Worm (Caenorhabditis elegans) whole organism, young adult: Measurements from ENCODE around the gene ifas-3.

ENCODE experiments used
- B0019.2 ChIP-seq: fragments of 200-800 bp; sonication (Bioruptor generic); conservative IDR thresholded peaks from 2 replicates; pipeline ENCODE4 v1.3.6; 2022; ENCODE audit warnings: missing genetic modification reagents, missing genetic modification characterization, missing compliant biosample characterization
- B0336.3 ChIP-seq: fragments of 200-800 bp; sonication (Bioruptor generic); IDR thresholded peaks from 2 replicates; pipeline ENCODE4 v1.3.6; 2022; ENCODE audit warnings: missing genetic modification characterization, missing compliant biosample characterization
- D2030.7 ChIP-seq: fragments of 200-800 bp; sonication (Bioruptor generic); IDR thresholded peaks from 2 replicates; pipeline ENCODE4 v1.3.6; 2022; ENCODE audit warnings: missing genetic modification reagents, missing genetic modification characterization, missing compliant biosample characterization
- F22D6.2 ChIP-seq: sonication (generic microtip); optimal IDR thresholded peaks from 2 replicates; lab custom pipeline; 2016; ENCODE audit warnings: mild to moderate bottlenecking, missing genetic modification characterization, missing compliant biosample characterization
- F23B12.7 ChIP-seq: sonication (generic microtip); optimal IDR thresholded peaks from 2 replicates; lab custom pipeline; 2017; ENCODE audit warnings: missing genetic modification characterization, mild to moderate bottlenecking, missing compliant biosample characterization, antibody characterized with exemption, moderate library complexity; ENCODE audit not compliant: insufficient read depth
- F33H1.4 ChIP-seq: fragments of 200-800 bp; sonication (Bioruptor generic); IDR thresholded peaks from 2 replicates; pipeline ENCODE4 v1.3.6; 2022; ENCODE audit warnings: missing genetic modification reagents, missing genetic modification characterization, missing compliant biosample characterization
- F52B5.7 ChIP-seq: sonication (generic microtip); optimal IDR thresholded peaks from 2 replicates; lab custom pipeline; 2016; ENCODE audit warnings: mild to moderate bottlenecking, missing genetic modification characterization, missing compliant biosample characterization
- K11D2.4 ChIP-seq: fragments of 200-800 bp; sonication (Bioruptor generic); IDR thresholded peaks from 2 replicates; pipeline ENCODE4 v1.3.6; 2022; ENCODE audit warnings: missing genetic modification reagents, missing genetic modification characterization, missing compliant biosample characterization
- T07F8.4 ChIP-seq: sonication (generic microtip); optimal IDR thresholded peaks from 2 replicates; lab custom pipeline; 2016; ENCODE audit warnings: mild to moderate bottlenecking, missing genetic modification characterization, moderate library complexity, missing compliant biosample characterization
- T26A5.8 ChIP-seq: sonication (generic microtip); optimal IDR thresholded peaks from 2 replicates; lab custom pipeline; 2016; ENCODE audit warnings: missing genetic modification characterization, missing compliant biosample characterization
- Y53G8AR.9 ChIP-seq: fragments of 200-800 bp; sonication (Bioruptor generic); conservative IDR thresholded peaks from 2 replicates; pipeline ENCODE4 v1.3.6; 2022; ENCODE audit warnings: missing genetic modification reagents, missing genetic modification characterization, missing compliant biosample characterization
- Y67H2A.10 ChIP-seq: fragments of 200-800 bp; sonication (Bioruptor generic); conservative IDR thresholded peaks from 2 replicates; pipeline ENCODE4 v1.3.6; 2022; ENCODE audit warnings: missing genetic modification reagents, missing genetic modification characterization, missing compliant biosample characterization
- Y95B8A.8 ChIP-seq: fragments of 200-800 bp; sonication (Bioruptor generic); IDR thresholded peaks from 2 replicates; pipeline ENCODE4 v1.3.6; 2022; ENCODE audit warnings: missing genetic modification reagents, missing genetic modification characterization, missing compliant biosample characterization
- ZK185.1 ChIP-seq: sonication (generic microtip); optimal IDR thresholded peaks from 2 replicates; lab custom pipeline; 2016; ENCODE audit warnings: mild to moderate bottlenecking, missing genetic modification characterization, missing compliant biosample characterization; ENCODE audit not compliant: poor library complexity, severe bottlenecking
- aptf-2 ChIP-seq: fragments of 200-800 bp; sonication (Bioruptor generic); conservative IDR thresholded peaks from 2 replicates; pipeline ENCODE4 v1.3.6; 2022; ENCODE audit warnings: missing genetic modification reagents, missing genetic modification characterization, missing compliant biosample characterization
- aptf-3 ChIP-seq: fragments of 200-800 bp; sonication (Bioruptor generic); IDR thresholded peaks from 2 replicates; pipeline ENCODE4 v1.3.6; 2022; ENCODE audit warnings: missing genetic modification characterization, missing compliant biosample characterization
- athp-1 ChIP-seq: sonication (generic microtip); optimal IDR thresholded peaks from 2 replicates; lab custom pipeline; 2017; ENCODE audit warnings: mild to moderate bottlenecking, missing genetic modification characterization, missing compliant biosample characterization
- ceh-58 ChIP-seq: fragments of 200-800 bp; sonication (Bioruptor generic); IDR thresholded peaks from 2 replicates; pipeline ENCODE4 v1.3.6; 2022; ENCODE audit warnings: missing genetic modification characterization, missing compliant biosample characterization
- ceh-79 ChIP-seq: sonication (generic microtip); optimal IDR thresholded peaks from 2 replicates; lab custom pipeline; 2017; ENCODE audit warnings: mild to moderate bottlenecking, missing genetic modification characterization, missing compliant biosample characterization
- dox-1 ChIP-seq: fragments of 200-800 bp; sonication (Bioruptor generic); IDR thresholded peaks from 2 replicates; pipeline ENCODE4 v1.3.6; 2022; ENCODE audit warnings: missing genetic modification reagents, missing genetic modification characterization, missing compliant biosample characterization
- egl-44 ChIP-seq: fragments of 200-800 bp; sonication (Bioruptor generic); IDR thresholded peaks from 2 replicates; pipeline ENCODE4 v1.3.6; 2022; ENCODE audit warnings: missing genetic modification reagents, missing genetic modification characterization, missing compliant biosample characterization
- ets-4 ChIP-seq: fragments of 200-800 bp; sonication (Bioruptor generic); optimal IDR thresholded peaks from 2 replicates; lab custom pipeline; 2018; ENCODE audit warnings: mild to moderate bottlenecking, missing genetic modification characterization, missing compliant biosample characterization
- fkh-3 ChIP-seq: sonication (generic microtip); optimal IDR thresholded peaks from 2 replicates; lab custom pipeline; 2016; ENCODE audit warnings: mild to moderate bottlenecking, missing genetic modification characterization, missing compliant biosample characterization
- hlh-12 ChIP-seq: sonication (generic microtip); optimal IDR thresholded peaks from 2 replicates; lab custom pipeline; 2016; ENCODE audit warnings: missing genetic modification characterization, missing compliant biosample characterization
- hmg-1.2 ChIP-seq: fragments of 200-800 bp; sonication (Bioruptor generic); IDR thresholded peaks from 2 replicates; pipeline ENCODE4 v1.3.6; 2022; ENCODE audit warnings: missing genetic modification reagents, missing genetic modification characterization, missing compliant biosample characterization
- hmg-20 ChIP-seq: fragments of 200-800 bp; sonication (Bioruptor generic); IDR thresholded peaks from 2 replicates; pipeline ENCODE4 v1.3.6; 2022; ENCODE audit warnings: missing genetic modification reagents, missing genetic modification characterization, missing compliant biosample characterization
- lin-26 ChIP-seq: fragments of 200-800 bp; sonication (Bioruptor generic); IDR thresholded peaks from 2 replicates; pipeline ENCODE4 v1.3.6; 2022; ENCODE audit warnings: missing genetic modification reagents, missing genetic modification characterization, missing compliant biosample characterization
- lin-35 ChIP-seq, 3 experiments: fragments of 150-350 bp in 2 of 3; sonication (generic microtip) in 1 of 3; optimal IDR thresholded peaks; 2 replicates each; lab custom pipeline; 2014 to 2018; ENCODE audit warnings: missing biosample characterization in 3 of 3, missing genetic modification characterization in 3 of 3, missing genetic modification reagents in 3 of 3
- lin-54 ChIP-seq: fragments of 200-800 bp; sonication (Bioruptor generic); optimal IDR thresholded peaks from 2 replicates; lab custom pipeline; 2018; ENCODE audit warnings: mild to moderate bottlenecking, missing genetic modification characterization, missing compliant biosample characterization
- lir-1 ChIP-seq: fragments of 200-800 bp; sonication (Bioruptor generic); conservative IDR thresholded peaks from 2 replicates; pipeline ENCODE4 v1.3.6; 2022; ENCODE audit warnings: missing genetic modification reagents, missing genetic modification characterization, missing compliant biosample characterization
- madf-10 ChIP-seq: sonication (generic microtip); optimal IDR thresholded peaks from 2 replicates; lab custom pipeline; 2016; ENCODE audit warnings: mild to moderate bottlenecking, missing genetic modification characterization, missing compliant biosample characterization
- madf-3 ChIP-seq: fragments of 200-800 bp; sonication (Bioruptor generic); IDR thresholded peaks from 2 replicates; pipeline ENCODE4 v1.3.6; 2022; ENCODE audit warnings: missing genetic modification reagents, missing genetic modification characterization, missing compliant biosample characterization
- madf-6 ChIP-seq: fragments of 200-800 bp; sonication (Bioruptor generic); IDR thresholded peaks from 2 replicates; pipeline ENCODE4 v1.3.6; 2022; ENCODE audit warnings: missing genetic modification reagents, missing genetic modification characterization, missing compliant biosample characterization
- madf-8 ChIP-seq: fragments of 200-800 bp; sonication (Bioruptor generic); conservative IDR thresholded peaks from 2 replicates; pipeline ENCODE4 v1.3.6; 2022; ENCODE audit warnings: missing genetic modification reagents, missing genetic modification characterization, missing compliant biosample characterization
- nhr-90 ChIP-seq: sonication (generic microtip); optimal IDR thresholded peaks from 2 replicates; lab custom pipeline; 2016; ENCODE audit warnings: missing genotype, mild to moderate bottlenecking, missing genetic modification characterization, missing compliant biosample characterization
- pbrm-1 ChIP-seq: fragments of 200-800 bp; sonication (Bioruptor generic); IDR thresholded peaks from 2 replicates; pipeline ENCODE4 v1.3.6; 2022; ENCODE audit warnings: missing genetic modification reagents, missing genetic modification characterization, missing compliant biosample characterization
- rec-8 ChIP-seq, 2 experiments: sonication (generic microtip); optimal IDR thresholded peaks; 2 replicates each; lab custom pipeline; 2016; ENCODE audit warnings: mild to moderate bottlenecking in 2 of 2, missing genetic modification characterization in 2 of 2, missing genetic modification reagents in 2 of 2, missing genotype in 2 of 2, missing biosample characterization in 1 of 2, missing compliant biosample characterization in 1 of 2, moderate library complexity in 1 of 2
- repo-1 ChIP-seq: sonication (generic microtip); optimal IDR thresholded peaks from 2 replicates; lab custom pipeline; 2017; ENCODE audit warnings: mild to moderate bottlenecking, missing genetic modification characterization, missing compliant biosample characterization
- rpc-1 ChIP-seq, 2 experiments: fragments of 150-350 bp in 1 of 2; sonication (generic microtip) in 1 of 2; optimal IDR thresholded peaks; 2 replicates each; lab custom pipeline; 2014 to 2018; ENCODE audit warnings: missing biosample characterization in 1 of 2, missing genetic modification characterization in 1 of 2, missing genetic modification reagents in 1 of 2, missing genotype in 1 of 2
- sdz-38 ChIP-seq: sonication (generic microtip); optimal IDR thresholded peaks from 2 replicates; lab custom pipeline; 2016; ENCODE audit warnings: missing genotype, missing genetic modification characterization, missing compliant biosample characterization
- snpc-1.1 ChIP-seq: sonication (generic microtip); optimal IDR thresholded peaks from 2 replicates; lab custom pipeline; 2017; ENCODE audit warnings: missing genetic modification characterization, mild to moderate bottlenecking, missing compliant biosample characterization, antibody characterized with exemption, moderate library complexity, missing genotype, missing genetic modification reagents; ENCODE audit not compliant: insufficient read depth
- somi-1 ChIP-seq: fragments of 200-800 bp; sonication (Bioruptor generic); optimal IDR thresholded peaks from 2 replicates; lab custom pipeline; 2018; ENCODE audit warnings: mild to moderate bottlenecking, missing genetic modification characterization, missing compliant biosample characterization
- unc-130 ChIP-seq: sonication (generic microtip); optimal IDR thresholded peaks from 2 replicates; lab custom pipeline; 2016; ENCODE audit warnings: missing genetic modification reagents, missing genetic modification characterization, missing compliant biosample characterization
- zfh-2 ChIP-seq: fragments of 200-800 bp; sonication (Bioruptor generic); conservative IDR thresholded peaks from 2 replicates; pipeline ENCODE4 v1.3.6; 2022; ENCODE audit warnings: missing genetic modification reagents, missing genetic modification characterization, missing compliant biosample characterization
- ztf-25 ChIP-seq: fragments of 200-800 bp; sonication (Bioruptor generic); IDR thresholded peaks from 2 replicates; pipeline ENCODE4 v1.3.6; 2022; ENCODE audit warnings: missing genetic modification reagents, missing genetic modification characterization, missing compliant biosample characterization
- ztf-3 ChIP-seq: fragments of 200-800 bp; sonication (Bioruptor generic); optimal IDR thresholded peaks from 2 replicates; lab custom pipeline; 2018; ENCODE audit warnings: mild to moderate bottlenecking, missing genetic modification characterization, missing compliant biosample characterization

ifas-3 gene

DNA sequence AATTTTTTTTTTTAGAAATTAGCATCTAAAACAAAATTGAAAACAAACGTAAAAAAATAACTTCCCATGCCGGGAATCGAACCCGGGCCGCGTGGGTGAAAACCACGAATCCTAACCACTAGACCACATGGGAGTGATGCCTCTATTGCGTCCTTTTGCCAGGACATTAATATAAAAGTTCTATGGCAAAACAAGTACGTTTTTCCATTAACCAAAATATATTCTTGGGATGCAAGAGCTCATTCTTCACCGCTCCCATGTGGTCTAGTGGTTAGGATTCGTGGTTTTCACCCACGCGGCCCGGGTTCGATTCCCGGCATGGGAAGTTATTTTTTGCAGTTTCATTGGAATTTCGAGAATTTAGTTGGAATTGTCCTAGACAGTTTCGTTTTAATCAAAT lies 17.6 kb downstream of the ifas-3 start (continued):
- peak; percentile 82 for TF ChIP-seq ztf-25 (GFP tag; lab: Robert Waterston, UW)
- peak; percentile 30; the same call in 1 of the 2 replicates for TF ChIP-seq lir-1 (GFP tag; lab: Robert Waterston, UW)
- TF ChIP-seq madf-6 (GFP tag; lab: Robert Waterston, UW): peak; percentile 62
- peak; percentile 76 for TF ChIP-seq rpc-1 (optimal IDR thresholded peaks at IDR 0.05; lab: Kevin White, UChicago)
- TF ChIP-seq rpc-1 (tag; optimal IDR thresholded peaks at IDR 0.05; lab: Kevin White, UChicago): peak; percentile 86
- peak; percentile 35 for TF ChIP-seq fkh-3
- peak; percentile 63 for TF ChIP-seq T07F8.4 (tag; lab: Kevin White, UChicago)
- TF ChIP-seq madf-10 (tag; lab: Kevin White, UChicago): peak; percentile 59
- peak; percentile 90 for TF ChIP-seq lin-26 (GFP tag; lab: Robert Waterston, UW)
- peak; percentile 71; the same call in 1 of the 2 replicates for TF ChIP-seq hmg-20 (GFP tag; lab: Robert Waterston, UW)
- peak; percentile 65; the same call in 1 of the 2 replicates for TF ChIP-seq D2030.7 (GFP tag; lab: Robert Waterston, UW)
- peak; percentile 76 for TF ChIP-seq pbrm-1 (GFP tag; lab: Robert Waterston, UW)
- peak; percentile 72 for TF ChIP-seq hmg-1.2 (GFP tag; lab: Robert Waterston, UW)
- TF ChIP-seq dox-1 (GFP tag; lab: Robert Waterston, UW): peak; percentile 76
- 0 out of 2 replicates have a peak, but pooled peaks have one; percentile 59 for TF ChIP-seq egl-44 (GFP tag; lab: Robert Waterston, UW)
- peak; percentile 27 for TF ChIP-seq repo-1 (tag; lab: Kevin White, UChicago)
- peak; percentile 77 for TF ChIP-seq nhr-90 (tag; lab: Kevin White, UChicago)
- TF ChIP-seq F23B12.7 (tag; lab: Kevin White, UChicago): peak; percentile 3
- TF ChIP-seq K11D2.4 (GFP tag; lab: Robert Waterston, UW): 0 out of 2 replicates have a peak, but pooled peaks have one; percentile 26
- TF ChIP-seq Y95B8A.8 (GFP tag; lab: Robert Waterston, UW): 0 out of 2 replicates have a peak, but pooled peaks have one; percentile 30
- TF ChIP-seq Y53G8AR.9 (GFP tag; lab: Robert Waterston, UW): 0 out of 2 replicates have a peak, but pooled peaks have one; percentile 23
- TF ChIP-seq F33H1.4 (GFP tag; lab: Robert Waterston, UW): 0 out of 2 replicates have a peak, but pooled peaks have one; percentile 7
- TF ChIP-seq, all 124 proteins: peak for 60; not testable (repeated sequence) for 64

DNA sequence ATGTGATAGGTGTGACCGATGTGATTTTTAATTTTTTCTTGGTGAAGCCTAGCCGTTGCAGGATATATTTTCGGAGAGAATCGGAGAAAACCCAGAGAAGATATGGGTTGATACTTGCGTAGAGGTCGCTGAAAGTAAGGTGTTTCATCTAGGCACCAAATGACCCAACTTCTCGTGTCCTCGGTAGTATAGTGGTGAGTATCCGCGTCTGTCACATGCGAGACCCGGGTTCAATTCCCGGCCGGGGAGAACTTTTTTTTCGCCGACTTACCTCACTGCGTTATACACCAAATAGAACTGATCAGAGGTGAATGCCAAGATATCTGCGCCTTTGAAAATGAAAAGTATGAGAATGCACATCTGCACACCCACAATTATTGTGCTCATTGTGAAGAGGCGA lies 18.9 kb downstream of the ifas-3 start:
- TF ChIP-seq madf-6 (GFP tag; lab: Robert Waterston, UW) (peak; percentile 43), ceh-79 (tag; lab: Kevin White, UChicago) (no peak), ceh-58 (GFP tag; lab: Robert Waterston, UW) (no peak), nhr-90 (tag; lab: Kevin White, UChicago) (peak; percentile 84), T26A5.8 (tag; lab: Kevin White, UChicago) (no peak), lin-54 (GFP tag; lab: Kevin White, UChicago) (peak; percentile 37), F22D6.2 (no peak), unc-130 (GFP tag; lab: Kevin White, UChicago) (no peak), lin-35 (GFP tag; optimal IDR thresholded peaks at IDR 0.05; lab: Kevin White, UChicago) (peak in 1 of 3 experiments; percentile 35), snpc-1.1 (no peak), ZK185.1 (tag; lab: Kevin White, UChicago) (peak; percentile 76), sdz-38 (tag; lab: Kevin White, UChicago) (no peak), madf-8 (GFP tag; lab: Robert Waterston, UW) (no peak), F52B5.7 (tag; lab: Kevin White, UChicago) (peak; percentile 65), B0019.2 (GFP tag; lab: Robert Waterston, UW) (no peak), rec-8 (tag; optimal IDR thresholded peaks at IDR 0.05; lab: Kevin White, UChicago) (peak; percentile 16 to 44), Y67H2A.10 (GFP tag; lab: Robert Waterston, UW) (no peak), hlh-12 (no peak), ets-4 (GFP tag; lab: Kevin White, UChicago) (no peak), athp-1 (tag; lab: Kevin White, UChicago) (no peak), aptf-2 (GFP tag; lab: Robert Waterston, UW) (0 out of 2 replicates have a peak, but pooled peaks have one; percentile 47), aptf-3 (GFP tag; lab: Robert Waterston, UW) (no peak), madf-10 (tag; lab: Kevin White, UChicago) (peak; percentile 48), madf-3 (GFP tag; lab: Robert Waterston, UW) (peak; percentile 58; the same call in 1 of the 2 replicates), ztf-3 (GFP tag; lab: Kevin White, UChicago) (peak; percentile 47), zfh-2 (no peak; the same call in 1 of the 2 replicates), B0336.3 (GFP tag; lab: Robert Waterston, UW) (no peak), somi-1 (GFP tag; lab: Kevin White, UChicago) (peak; percentile 53)
